Worm (Caenorhabditis elegans) whole organism, L4/young adult: ENCODE measurements around the gene nspc-14.

Source experiments
- W03F9.2 ChIP-seq: fragments of 150-350 bp; optimal IDR thresholded peaks from 2 replicates; lab custom pipeline; 2014; ENCODE audit warnings: missing biosample characterization, missing genetic modification characterization
- dao-5 ChIP-seq: sonication (generic microtip); optimal IDR thresholded peaks from 2 replicates; lab custom pipeline; 2016; ENCODE audit warnings: missing genotype, missing genetic modification characterization, moderate library complexity, missing compliant biosample characterization
- him-1 ChIP-seq: sonication (generic microtip); optimal IDR thresholded peaks from 2 replicates; lab custom pipeline; 2016; ENCODE audit warnings: missing genotype, missing genetic modification reagents, missing genetic modification characterization, missing compliant biosample characterization

ce11 chrX:12331795-12332194 is 27.1 kb downstream of the nspc-14 start, which contains the start of gene srd-46:
- TF ChIP-seq W03F9.2 (tag; lab: Kevin White, UChicago): no peak
- TF ChIP-seq dao-5 (tag; lab: Kevin White, UChicago): no peak
- TF ChIP-seq him-1 (tag; lab: Kevin White, UChicago): no peak
